Worm (Caenorhabditis elegans) whole organism, L4 larva: Measurements from ENCODE around the gene cyp-32B1.

ENCODE experiments used
- F49E8.2 ChIP-seq: sonication (generic microtip); optimal IDR thresholded peaks from 2 replicates; lab custom pipeline; 2016; ENCODE audit warnings: missing compliant biosample characterization, mild to moderate bottlenecking, missing genetic modification characterization, borderline replicate concordance
- ZK546.5 ChIP-seq, 2 experiments: sonication (generic microtip); optimal IDR thresholded peaks; 2 replicates each; lab custom pipeline; 2017; ENCODE audit warnings: missing biosample characterization in 2 of 2, missing genetic modification characterization in 2 of 2
- dpl-1 ChIP-seq: fragments of 150-350 bp; optimal IDR thresholded peaks from 2 replicates; lab custom pipeline; 2014; ENCODE audit warnings: missing biosample characterization, missing genetic modification reagents, missing genetic modification characterization
- fos-1 ChIP-seq: fragments of 150-350 bp; optimal IDR thresholded peaks from 2 replicates; lab custom pipeline; 2014; ENCODE audit warnings: missing biosample characterization, missing genetic modification characterization
- lin-15B ChIP-seq: fragments of 150-350 bp; sonication (generic microtip); optimal IDR thresholded peaks from 3 replicates; lab custom pipeline; 2014; ENCODE audit warnings: missing biosample characterization, missing genetic modification characterization
- nhr-11 ChIP-seq: fragments of 150-350 bp; optimal IDR thresholded peaks from 2 replicates; lab custom pipeline; 2014; ENCODE audit warnings: missing biosample characterization, missing genetic modification characterization
- nhr-28 ChIP-seq: fragments of 150-350 bp; optimal IDR thresholded peaks from 2 replicates; lab custom pipeline; 2014; ENCODE audit warnings: missing biosample characterization, missing genetic modification characterization
- php-3 ChIP-seq: fragments of 200-800 bp; sonication (Bioruptor generic); IDR thresholded peaks from 2 replicates; pipeline ENCODE4 v1.3.6; 2022; ENCODE audit warnings: missing genetic modification reagents, missing genetic modification characterization, missing compliant biosample characterization
- skn-1 ChIP-seq: fragments of 150-350 bp; optimal IDR thresholded peaks from 2 replicates; lab custom pipeline; 2014; ENCODE audit warnings: missing biosample characterization, missing genetic modification characterization
- snpc-1.2 ChIP-seq: fragments of 200-800 bp; sonication (Bioruptor generic); IDR thresholded peaks from 2 replicates; pipeline ENCODE4 v1.3.6; 2022; ENCODE audit warnings: missing genetic modification reagents, missing genetic modification characterization, missing compliant biosample characterization
- unc-130 ChIP-seq: sonication (generic microtip); optimal IDR thresholded peaks from 2 replicates; lab custom pipeline; 2016; ENCODE audit warnings: missing genetic modification reagents, missing genetic modification characterization, missing compliant biosample characterization
- zfp-2 ChIP-seq: sonication (generic microtip); optimal IDR thresholded peaks from 2 replicates; lab custom pipeline; 2016; ENCODE audit warnings: mild to moderate bottlenecking, missing genetic modification characterization, missing compliant biosample characterization

DNA sequence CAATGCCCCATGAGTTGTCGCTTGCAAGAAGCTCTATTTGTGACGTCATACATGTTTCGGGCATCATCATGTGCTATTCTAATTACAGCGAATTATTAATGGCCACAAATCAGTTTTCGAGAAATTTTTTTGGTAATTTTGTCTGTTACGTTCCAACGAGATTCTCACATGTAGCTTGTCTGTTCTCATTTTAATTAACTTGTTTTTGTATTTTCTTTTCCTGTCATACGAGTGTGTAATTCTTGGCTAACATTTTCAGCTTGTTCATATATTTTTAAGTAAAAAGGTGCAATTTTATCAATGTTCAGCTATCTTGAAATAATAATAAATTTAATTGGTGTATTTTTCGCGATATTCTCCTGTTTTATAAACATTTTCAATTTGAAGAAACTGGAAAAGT is 46.0 kb downstream of the cyp-32B1 start, which contains the start of gene srbc-21:
- TF ChIP-seq snpc-1.2 (GFP tag; lab: Robert Waterston, UW) (no peak), fos-1 (tag; lab: Kevin White, UChicago) (no peak), ZK546.5 (tag; optimal IDR thresholded peaks at IDR 0.05; lab: Kevin White, UChicago) (no peak), skn-1 (tag; lab: Kevin White, UChicago) (no peak), nhr-28 (no peak), nhr-11 (tag; lab: Kevin White, UChicago) (no peak), lin-15B (tag; lab: Kevin White, UChicago) (no peak), dpl-1 (no peak), php-3 (GFP tag; lab: Robert Waterston, UW) (no peak), F49E8.2 (tag; lab: Kevin White, UChicago) (no peak), unc-130 (GFP tag; lab: Kevin White, UChicago) (no peak), zfp-2 (tag; lab: Kevin White, UChicago) (no peak)
